Fruit fly (Drosophila melanogaster) whole organism, embryonic: ENCODE results near the gene Gr64b.

Experiments used
- CG11093 ChIP-seq: fragments of 200-800 bp; sonication (Bioruptor generic); IDR thresholded peaks from 3 replicates; pipeline ENCODE4 v1.3.6; 2022; ENCODE audit warnings: missing biosample characterization, missing genetic modification characterization
- CG6654 ChIP-seq: fragments of 200-800 bp; sonication (Bioruptor generic); optimal IDR thresholded peaks from 2 replicates; lab custom pipeline; 2017; ENCODE audit warnings: missing biosample characterization, mild to moderate bottlenecking, missing genetic modification characterization
- CG6854 ChIP-seq: fragments of 200-800 bp; sonication (Bioruptor generic); optimal IDR thresholded peaks from 3 replicates; lab custom pipeline; 2017; ENCODE audit warnings: missing biosample characterization, mild to moderate bottlenecking, missing genetic modification characterization
- NK7.1 ChIP-seq: fragments of 200-800 bp; sonication (Bioruptor generic); optimal IDR thresholded peaks from 3 replicates; lab custom pipeline; 2016; ENCODE audit warnings: missing biosample characterization, missing genetic modification characterization
- btn ChIP-seq: fragments of 200-800 bp; sonication (Bioruptor generic); optimal IDR thresholded peaks from 2 replicates; lab custom pipeline; 2016; ENCODE audit warnings: missing biosample characterization, missing genetic modification characterization
- dpn ChIP-seq, 2 experiments: fragments of 200-800 bp; sonication (Bioruptor generic); optimal IDR thresholded peaks; 3 replicates each; lab custom pipeline; 2016; ENCODE audit warnings: missing biosample characterization in 2 of 2, missing genetic modification characterization in 2 of 2
- peb ChIP-seq: fragments of 200-800 bp; sonication (Bioruptor generic); IDR thresholded peaks from 2 replicates; pipeline ENCODE4 v1.3.6; 2022; ENCODE audit warnings: missing biosample characterization, missing genetic modification characterization
- tio ChIP-seq: fragments of 200-800 bp; sonication (Bioruptor generic); optimal IDR thresholded peaks from 2 replicates; lab custom pipeline; 2017; ENCODE audit warnings: missing biosample characterization, missing genetic modification characterization, inconsistent platforms

dm6 chr3L:4040247-4040925 is 12.0 kb downstream of the Gr64b start, which contains the start of the genes CG11593 and Rcd5:
- TF ChIP-seq CG11093 (peak; percentile 78; the same call in 2 of the 3 replicates), CG6654 (GFP tag; lab: Kevin White, UChicago) (no peak), NK7.1 (GFP tag; lab: Kevin White, UChicago) (no peak), tio (GFP tag; lab: Kevin White, UChicago) (peak; percentile 47), dpn (GFP tag; optimal IDR thresholded peaks at IDR 0.05; lab: Kevin White, UChicago) (peak; percentile 32 to 79), btn (GFP tag; lab: Kevin White, UChicago) (no peak), peb (no peak; the same call in 1 of the 2 replicates), CG6854 (GFP tag; lab: Kevin White, UChicago) (no peak)
